Fruit fly (Drosophila melanogaster): ENCODE measurements around the gene TotC.

DNA sequence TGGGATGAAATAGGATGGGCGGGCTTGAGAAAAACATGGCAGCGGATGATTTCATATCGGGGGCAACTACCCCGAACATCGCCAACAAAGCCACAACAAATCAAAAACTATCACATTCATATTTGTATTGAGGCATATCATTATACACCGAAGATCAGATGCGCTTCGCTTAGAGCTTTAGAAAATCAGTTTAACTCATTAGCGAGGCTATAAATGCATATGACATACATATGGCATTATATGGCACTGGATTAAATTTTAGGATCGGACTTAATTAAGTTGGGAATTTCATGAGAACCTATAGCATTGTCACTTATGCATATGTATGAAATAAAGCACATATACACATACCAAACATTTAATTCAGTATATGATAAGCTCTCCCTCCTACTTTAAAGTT, 26.5 kb upstream of the TotC start:
- no peak for TF ChIP-seq CG5204 (GFP tag; optimal IDR thresholded peaks at IDR 0.05)
- TF ChIP-seq tj (GFP tag; optimal IDR thresholded peaks at IDR 0.05): no peak
- TF ChIP-seq cnc (optimal IDR thresholded peaks at IDR 0.05): no peak
- TF ChIP-seq kay (GFP tag; ENCODE audit: borderline replicate concordance): peak; percentile 48
- TF ChIP-seq Hr96 (GFP tag; optimal IDR thresholded peaks at IDR 0.05): no peak
- no peak for TF ChIP-seq CG7045 (GFP tag; optimal IDR thresholded peaks at IDR 0.05)
- no peak for TF ChIP-seq cic (GFP tag; optimal IDR thresholded peaks at IDR 0.05)
- no peak for TF ChIP-seq ovo (GFP tag; optimal IDR thresholded peaks at IDR 0.05)
- TF ChIP-seq CG1620 (GFP tag; optimal IDR thresholded peaks at IDR 0.05): no peak
- TF ChIP-seq CG7101 (tag; optimal IDR thresholded peaks at IDR 0.05): no peak
- TF ChIP-seq Clk (GFP tag; optimal IDR thresholded peaks at IDR 0.05): no peak
- TF ChIP-seq Crg-1 (GFP tag; optimal IDR thresholded peaks at IDR 0.05): no peak

All from whole organism, adult.